Worm (Caenorhabditis elegans) whole organism, L2 larva: ENCODE results near the gene T24E12.1.

Experiments used
- ama-1 ChIP-seq: fragments of 150-350 bp; optimal IDR thresholded peaks from 2 replicates; lab custom pipeline; 2018; ENCODE audit warnings: inconsistent platforms
- ceh-16 ChIP-seq: fragments of 150-350 bp; optimal IDR thresholded peaks from 2 replicates; lab custom pipeline; 2014; ENCODE audit warnings: missing biosample characterization, missing genetic modification characterization
- elt-3 ChIP-seq: sonication (generic microtip); optimal IDR thresholded peaks from 2 replicates; lab custom pipeline; 2017; ENCODE audit warnings: missing biosample characterization, missing genetic modification characterization
- lin-13 ChIP-seq: fragments of 150-350 bp; optimal IDR thresholded peaks from 2 replicates; lab custom pipeline; 2014; ENCODE audit warnings: missing biosample characterization, missing genetic modification reagents, missing genetic modification characterization
- lin-39 ChIP-seq: fragments of 150-350 bp; optimal IDR thresholded peaks from 2 replicates; lab custom pipeline; 2014; ENCODE audit warnings: missing biosample characterization, missing genetic modification reagents, missing genetic modification characterization
- lsy-2 ChIP-seq, 2 experiments: fragments of 150-350 bp in 1 of 2; sonication (generic microtip) in 1 of 2; optimal IDR thresholded peaks; 2 replicates each; lab custom pipeline; 2014 to 2017; ENCODE audit warnings: missing biosample characterization in 2 of 2, missing genetic modification characterization in 2 of 2
- nhr-11 ChIP-seq: fragments of 150-350 bp; optimal IDR thresholded peaks from 2 replicates; lab custom pipeline; 2014; ENCODE audit warnings: missing biosample characterization, missing genetic modification characterization
- nhr-23 ChIP-seq: fragments of 150-350 bp; optimal IDR thresholded peaks from 2 replicates; lab custom pipeline; 2014; ENCODE audit warnings: missing biosample characterization, missing genetic modification reagents, missing genetic modification characterization
- sem-4 ChIP-seq: fragments of 150-350 bp; optimal IDR thresholded peaks from 2 replicates; lab custom pipeline; 2014; ENCODE audit warnings: missing biosample characterization, missing genetic modification reagents, missing genetic modification characterization
- skn-1 ChIP-seq: sonication (generic microtip); optimal IDR thresholded peaks from 2 replicates; lab custom pipeline; 2017; ENCODE audit warnings: missing biosample characterization, missing genetic modification characterization

ce11 chrII:3781238-3781637 is 4.1 kb upstream of the T24E12.1 start:
- TF ChIP-seq elt-3 (tag; lab: Kevin White, UChicago), result no peak
- TF ChIP-seq ceh-16 (tag; lab: Kevin White, UChicago), result no peak
- TF ChIP-seq nhr-23 (tag; lab: Kevin White, UChicago), result no peak
- no peak for TF ChIP-seq skn-1
- no peak for TF ChIP-seq nhr-11 (tag; lab: Kevin White, UChicago)
- no peak for TF ChIP-seq lin-39 (tag; lab: Kevin White, UChicago)
- no peak for TF ChIP-seq lin-13 (GFP tag; lab: Kevin White, UChicago)
- no peak for TF ChIP-seq lsy-2 (tag; optimal IDR thresholded peaks at IDR 0.05; lab: Kevin White, UChicago)
- no peak for TF ChIP-seq ama-1 (lab: Kevin White, UChicago)
- TF ChIP-seq sem-4, result no peak
